Fruit fly (Drosophila melanogaster): Measurements from ENCODE around the gene CG45413.

CG45413 gene

DNA sequence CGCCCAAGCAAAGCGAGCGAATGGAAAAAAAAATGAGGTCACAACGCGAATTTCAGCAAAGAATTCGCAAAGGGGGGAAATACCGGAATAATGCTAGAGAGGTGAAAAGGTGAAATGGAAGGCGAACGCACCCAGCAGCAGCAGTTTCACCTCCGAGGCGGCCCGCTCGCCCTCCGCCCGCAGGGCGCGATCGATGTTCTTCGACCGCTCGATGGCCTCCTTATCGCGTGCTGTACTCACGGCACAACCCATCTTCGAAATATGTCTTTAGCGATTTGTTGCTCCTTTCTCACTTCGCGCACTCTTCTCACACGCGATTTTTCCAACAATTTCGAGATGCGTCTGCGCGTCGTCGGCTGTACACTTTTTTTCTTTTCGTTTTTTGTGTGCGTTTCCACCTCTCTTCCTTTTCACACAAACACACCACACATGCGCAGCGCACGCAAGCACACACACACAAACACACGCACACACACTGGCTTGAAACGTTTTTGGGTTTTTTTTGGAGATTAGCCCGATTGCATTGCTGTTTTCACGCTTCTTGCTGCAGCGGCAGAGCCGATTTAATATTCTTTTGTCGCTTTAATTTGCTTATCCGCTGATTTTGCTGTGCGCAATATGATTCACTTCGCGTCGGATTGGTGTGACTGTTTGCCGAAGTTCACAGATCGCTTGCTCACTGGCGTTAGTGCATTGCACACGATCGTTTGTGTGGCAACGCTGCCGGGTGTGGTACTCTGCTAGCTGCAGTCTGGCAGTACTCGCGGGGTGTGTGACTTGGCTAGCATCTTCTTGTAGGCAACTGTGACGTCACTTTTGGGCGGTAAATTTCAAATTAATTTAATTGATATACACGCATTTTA, 47.9 kb upstream of the CG45413 start, which contains the start of gene Galphai (continued):
- TF ChIP-seq pho (GFP tag; optimal IDR thresholded peaks at IDR 0.05) (peak; percentile 46), gcm2 (GFP tag; optimal IDR thresholded peaks at IDR 0.05) (peak; percentile 13), Xbp1 (GFP tag; optimal IDR thresholded peaks at IDR 0.05) (peak; percentile 39), abd-A (tag; optimal IDR thresholded peaks at IDR 0.05) (no peak), CG13287 (GFP tag; IDR thresholded peaks at IDR 0.05; ENCODE audit: partially characterized antibody) (peak; percentile 72), CG17328 (GFP tag; IDR thresholded peaks at IDR 0.05) (no peak), CG3163 (GFP tag; optimal IDR thresholded peaks at IDR 0.05) (peak; percentile 36), Abd-B (GFP tag; optimal IDR thresholded peaks at IDR 0.05) (peak; percentile 58), slbo (GFP tag; IDR thresholded peaks at IDR 0.05) (peak; percentile 40), sqz (GFP tag; optimal IDR thresholded peaks at IDR 0.05) (peak; percentile 91), Lhr (GFP tag; optimal IDR thresholded peaks at IDR 0.05) (peak; percentile 100), CG12391 (tag; optimal IDR thresholded peaks at IDR 0.05) (peak; percentile 35), ranshi (GFP tag; IDR thresholded peaks at IDR 0.05) (no peak), knrl (GFP tag; IDR thresholded peaks at IDR 0.05; ENCODE audit: partially characterized antibody) (peak; percentile 71), nom (GFP tag; optimal IDR thresholded peaks at IDR 0.05) (peak; percentile 77), lab (GFP tag; optimal IDR thresholded peaks at IDR 0.05) (peak; percentile 55), CG18764 (GFP tag; optimal IDR thresholded peaks at IDR 0.05) (no peak), cas (GFP tag; IDR thresholded peaks at IDR 0.05) (0 out of 2 replicates have a peak, but pooled peaks have one; percentile 12), CG30403 (GFP tag; optimal IDR thresholded peaks at IDR 0.05) (peak; percentile 7), CG17361 (GFP tag; IDR thresholded peaks at IDR 0.05) (no peak), lbe (GFP tag; optimal IDR thresholded peaks at IDR 0.05) (no peak), CG12071 (GFP tag; optimal IDR thresholded peaks at IDR 0.05) (no peak), cg (GFP tag; optimal IDR thresholded peaks at IDR 0.05) (peak; percentile 88), CG16863 (GFP tag; optimal IDR thresholded peaks at IDR 0.05) (peak; percentile 13), CG2120 (GFP tag; optimal IDR thresholded peaks at IDR 0.05) (peak; percentile 46), ewg (GFP tag; optimal IDR thresholded peaks at IDR 0.05) (peak; percentile 77), ato (GFP tag; IDR thresholded peaks at IDR 0.05; ENCODE audit: partially characterized antibody) (no peak; the same call in 1 of the 2 replicates), Ada2b (GFP tag; IDR thresholded peaks at IDR 0.05) (no peak), emc (GFP tag; optimal IDR thresholded peaks at IDR 0.05) (no peak), CG14710 (tag; optimal IDR thresholded peaks at IDR 0.05) (peak; percentile 87), vvl (GFP tag; IDR thresholded peaks at IDR 0.05) (peak; percentile 75), CG4360 (GFP tag; IDR thresholded peaks at IDR 0.05) (no peak), TFAM (GFP tag; optimal IDR thresholded peaks at IDR 0.05) (no peak), ac (GFP tag; optimal IDR thresholded peaks at IDR 0.05) (no peak), CG18619 (GFP tag; optimal IDR thresholded peaks at IDR 0.05) (no peak), Myb (GFP tag; optimal IDR thresholded peaks at IDR 0.05) (peak; percentile 80), zen2 (GFP tag; IDR thresholded peaks at IDR 0.05; ENCODE audit: partially characterized antibody) (no peak), maf-S (GFP tag; optimal IDR thresholded peaks at IDR 0.05) (peak; percentile 24), cad (GFP tag; optimal IDR thresholded peaks at IDR 0.05) (no peak), otp (GFP tag; IDR thresholded peaks at IDR 0.05) (peak; percentile 11; the same call in 1 of the 3 replicates), Vsx1 (GFP tag; optimal IDR thresholded peaks at IDR 0.05) (no peak), exex (tag; optimal IDR thresholded peaks at IDR 0.05) (no peak), Awh (GFP tag; IDR thresholded peaks at IDR 0.05) (no peak), CG15601 (tag; optimal IDR thresholded peaks at IDR 0.05) (peak; percentile 62), esg (GFP tag; conservative IDR thresholded peaks at IDR 0.05) (no peak), br (optimal IDR thresholded peaks at IDR 0.05) (no peak), CG6272 (GFP tag; IDR thresholded peaks at IDR 0.05) (no peak), CG3838 (GFP tag; optimal IDR thresholded peaks at IDR 0.05) (no peak), Tbp (GFP tag; optimal IDR thresholded peaks at IDR 0.05) (no peak)

All from whole organism, embryonic.